Worm (Caenorhabditis elegans) whole organism, L3 larva: ENCODE measurements around the gene fkh-7.

Source experiments
- R02D3.7 ChIP-seq: fragments of 150-350 bp; optimal IDR thresholded peaks from 2 replicates; lab custom pipeline; 2014; ENCODE audit warnings: missing biosample characterization, missing genetic modification characterization
- ZK546.5 ChIP-seq: sonication (generic microtip); optimal IDR thresholded peaks from 2 replicates; lab custom pipeline; 2017; ENCODE audit warnings: missing biosample characterization, missing genetic modification characterization
- ama-1 ChIP-seq: fragments of 150-350 bp; optimal IDR thresholded peaks from 2 replicates; lab custom pipeline; 2018
- ceh-16 ChIP-seq: sonication (generic microtip); optimal IDR thresholded peaks from 2 replicates; lab custom pipeline; 2017; ENCODE audit warnings: missing biosample characterization, missing genetic modification characterization
- ceh-28 ChIP-seq: fragments of 150-350 bp; optimal IDR thresholded peaks from 2 replicates; lab custom pipeline; 2014; ENCODE audit warnings: missing biosample characterization, missing genetic modification reagents, missing genetic modification characterization
- ceh-9 ChIP-seq: sonication (generic microtip); optimal IDR thresholded peaks from 2 replicates; lab custom pipeline; 2018; ENCODE audit warnings: missing biosample characterization, missing genetic modification characterization
- daf-12 ChIP-seq: fragments of 150-350 bp; optimal IDR thresholded peaks from 2 replicates; lab custom pipeline; 2014; ENCODE audit warnings: missing biosample characterization, missing genetic modification reagents, missing genetic modification characterization
- egl-27 ChIP-seq: sonication (generic microtip); optimal IDR thresholded peaks from 4 replicates; lab custom pipeline; 2017; ENCODE audit warnings: missing biosample characterization, missing genetic modification reagents, missing genetic modification characterization
- egl-5 ChIP-seq: fragments of 150-350 bp; optimal IDR thresholded peaks from 2 replicates; lab custom pipeline; 2017; ENCODE audit warnings: missing biosample characterization, missing genetic modification reagents, missing genetic modification characterization, inconsistent platforms
- elt-1 ChIP-seq: fragments of 150-350 bp; optimal IDR thresholded peaks from 2 replicates; lab custom pipeline; 2014; ENCODE audit warnings: missing biosample characterization, missing genetic modification characterization
- fkh-2 ChIP-seq: fragments of 150-350 bp; optimal IDR thresholded peaks from 2 replicates; lab custom pipeline; 2014; ENCODE audit warnings: missing biosample characterization, missing genetic modification reagents, missing genetic modification characterization
- fos-1 ChIP-seq: fragments of 150-350 bp; optimal IDR thresholded peaks from 2 replicates; lab custom pipeline; 2014; ENCODE audit warnings: missing biosample characterization, missing genetic modification characterization
- hmg-11 ChIP-seq: sonication (generic microtip); optimal IDR thresholded peaks from 2 replicates; lab custom pipeline; 2016; ENCODE audit warnings: missing genetic modification characterization, missing compliant biosample characterization
- jun-1 ChIP-seq: fragments of 150-350 bp; optimal IDR thresholded peaks from 2 replicates; lab custom pipeline; 2014; ENCODE audit warnings: missing biosample characterization, missing genetic modification reagents, missing genetic modification characterization
- lin-15B ChIP-seq: fragments of 150-350 bp; optimal IDR thresholded peaks from 2 replicates; lab custom pipeline; 2014; ENCODE audit warnings: missing biosample characterization, missing genetic modification characterization
- lin-39 ChIP-seq: fragments of 150-350 bp; optimal IDR thresholded peaks from 2 replicates; lab custom pipeline; 2018; ENCODE audit warnings: missing biosample characterization, missing genetic modification reagents, missing genetic modification characterization
- lsy-12 ChIP-seq: sonication (generic microtip); optimal IDR thresholded peaks from 2 replicates; lab custom pipeline; 2016; ENCODE audit warnings: mild to moderate bottlenecking, missing genetic modification characterization, missing compliant biosample characterization
- mdl-1 ChIP-seq: fragments of 150-350 bp; optimal IDR thresholded peaks from 2 replicates; lab custom pipeline; 2014; ENCODE audit warnings: missing biosample characterization, missing genetic modification characterization
- nfya-1 ChIP-seq: sonication (generic microtip); optimal IDR thresholded peaks from 2 replicates; lab custom pipeline; 2017; ENCODE audit warnings: missing genetic modification characterization, mild to moderate bottlenecking, missing compliant biosample characterization, antibody characterized with exemption, moderate library complexity; ENCODE audit not compliant: insufficient read depth
- nhr-23 ChIP-seq: fragments of 150-350 bp; optimal IDR thresholded peaks from 2 replicates; lab custom pipeline; 2014; ENCODE audit warnings: missing biosample characterization, missing genetic modification reagents, missing genetic modification characterization
- nhr-25 ChIP-seq: sonication (generic microtip); optimal IDR thresholded peaks from 2 replicates; lab custom pipeline; 2017; ENCODE audit warnings: missing biosample characterization, missing genetic modification characterization
- nhr-43 ChIP-seq: sonication (generic microtip); optimal IDR thresholded peaks from 2 replicates; lab custom pipeline; 2016; ENCODE audit warnings: mild to moderate bottlenecking, missing genetic modification characterization, missing compliant biosample characterization; ENCODE audit not compliant: poor library complexity, severe bottlenecking
- nhr-76 ChIP-seq: fragments of 150-350 bp; sonication (generic microtip); optimal IDR thresholded peaks from 5 replicates; lab custom pipeline; 2014; ENCODE audit warnings: missing biosample characterization, missing genetic modification characterization
- nhr-77 ChIP-seq: fragments of 150-350 bp; optimal IDR thresholded peaks from 2 replicates; lab custom pipeline; 2014; ENCODE audit warnings: missing biosample characterization, missing genetic modification characterization
- pha-4 ChIP-seq: fragments of 150-350 bp; optimal IDR thresholded peaks from 2 replicates; lab custom pipeline; 2014; ENCODE audit warnings: missing biosample characterization, missing genetic modification reagents, missing genetic modification characterization
- pqm-1 ChIP-seq: fragments of 150-350 bp; optimal IDR thresholded peaks from 2 replicates; lab custom pipeline; 2017; ENCODE audit warnings: missing biosample characterization, missing genetic modification characterization, inconsistent platforms
- snpc-4 ChIP-seq: fragments of 150-350 bp; optimal IDR thresholded peaks from 2 replicates; lab custom pipeline; 2014; ENCODE audit warnings: missing biosample characterization, missing genetic modification characterization
- unc-62 ChIP-seq: fragments of 150-350 bp; sonication (generic microtip); optimal IDR thresholded peaks from 4 replicates; lab custom pipeline; 2014; ENCODE audit warnings: missing biosample characterization, missing genetic modification reagents, missing genetic modification characterization
- zag-1 ChIP-seq: fragments of 150-350 bp; optimal IDR thresholded peaks from 2 replicates; lab custom pipeline; 2014; ENCODE audit warnings: missing biosample characterization, missing genetic modification characterization
- ztf-11 ChIP-seq: fragments of 150-350 bp; optimal IDR thresholded peaks from 2 replicates; lab custom pipeline; 2014; ENCODE audit warnings: missing biosample characterization, missing genetic modification characterization
- ztf-4 ChIP-seq: fragments of 150-350 bp; optimal IDR thresholded peaks from 2 replicates; lab custom pipeline; 2014; ENCODE audit warnings: missing biosample characterization, missing genetic modification characterization

The fkh-7 gene

DNA sequence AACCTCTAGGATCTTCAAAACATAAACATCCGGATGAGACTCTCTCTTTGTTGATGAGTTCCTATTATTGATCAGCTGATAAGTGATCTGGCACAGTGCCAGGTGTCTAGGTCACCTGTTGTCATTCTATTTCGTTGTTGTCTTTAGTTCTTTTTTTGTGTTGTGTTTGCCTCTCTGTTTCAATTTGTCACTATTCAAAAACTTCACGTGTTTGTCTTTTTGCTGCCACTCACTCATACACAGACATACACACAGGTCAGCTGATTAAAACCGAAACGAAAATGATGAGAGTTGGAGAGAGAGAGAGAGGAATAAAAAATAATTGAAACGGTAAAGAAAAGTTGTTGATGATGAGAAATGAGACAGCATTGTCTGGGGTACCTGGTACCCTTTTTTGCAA, 6.7 kb downstream of the fkh-7 start (continued):
- no peak for TF ChIP-seq ztf-4 (tag; lab: Kevin White, UChicago)
- TF ChIP-seq pha-4 (tag; lab: Kevin White, UChicago), result peak; percentile 99

DNA sequence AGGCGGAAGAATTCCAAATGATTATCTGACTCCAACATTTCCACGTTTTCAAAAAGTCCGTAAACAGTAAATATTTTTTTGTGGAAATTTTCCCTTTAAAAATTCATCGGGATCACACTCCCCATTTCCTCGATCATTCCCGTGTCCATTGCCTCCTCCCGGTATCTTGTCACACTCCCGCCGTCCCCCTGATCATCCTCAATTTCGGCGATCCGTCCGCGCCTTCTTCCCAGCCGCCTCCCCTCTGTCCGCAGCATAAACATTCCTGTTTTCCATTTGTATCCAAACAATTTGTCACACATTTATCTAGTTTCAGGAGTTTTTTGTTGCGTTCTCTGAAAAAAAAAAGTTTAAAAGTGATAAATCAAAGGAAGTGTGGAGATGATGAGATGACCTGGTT, 8.5 kb downstream of the fkh-7 start:
- TF ChIP-seq nhr-43 (peak; percentile 4), ceh-9 (tag; lab: Kevin White, UChicago) (no peak)

- TF ChIP-seq pha-4 (tag; lab: Kevin White, UChicago) (peak; percentile 100), pqm-1 (tag; lab: Kevin White, UChicago) (no peak), nfya-1 (tag; lab: Kevin White, UChicago) (peak; percentile 71), nhr-43 (peak; percentile 51), daf-12 (no peak), egl-27 (peak; percentile 55), nhr-23 (tag; lab: Kevin White, UChicago) (peak; percentile 53), lin-15B (peak; percentile 24), ceh-28 (tag; lab: Kevin White, UChicago) (peak; percentile 16), fkh-2 (peak; percentile 98), ceh-16 (tag; lab: Kevin White, UChicago) (no peak), elt-1 (tag; lab: Kevin White, UChicago) (peak; percentile 15), hmg-11 (tag; lab: Kevin White, UChicago) (peak; percentile 38), egl-5 (tag; lab: Kevin White, UChicago) (peak; percentile 68), jun-1 (peak; percentile 30), R02D3.7 (tag; lab: Kevin White, UChicago) (no peak), ZK546.5 (no peak), mdl-1 (tag; lab: Kevin White, UChicago) (no peak), snpc-4 (tag; lab: Kevin White, UChicago) (peak; percentile 30), unc-62 (GFP tag; lab: Kevin White, UChicago) (peak; percentile 75), ama-1 (lab: Kevin White, UChicago) (peak; percentile 75), nhr-77 (tag; lab: Kevin White, UChicago) (no peak), lsy-12 (tag; lab: Kevin White, UChicago) (peak; percentile 0), lin-39 (tag; lab: Kevin White, UChicago) (peak; percentile 83), nhr-25 (tag; lab: Kevin White, UChicago) (peak; percentile 80), zag-1 (tag; lab: Kevin White, UChicago) (no peak)
These were observed 9.3 kb downstream of the fkh-7 start for ce11 chrIV:5593804-5594214.

- TF ChIP-seq ztf-4 (tag; lab: Kevin White, UChicago), result no peak
- no peak for TF ChIP-seq nhr-76 (tag; lab: Kevin White, UChicago)
- no peak for TF ChIP-seq ceh-28 (tag; lab: Kevin White, UChicago)
- TF ChIP-seq ztf-11 (tag; lab: Kevin White, UChicago), result no peak
These were observed 11.1 kb downstream of the fkh-7 start for ce11 chrIV:5595567-5595966.

DNA sequence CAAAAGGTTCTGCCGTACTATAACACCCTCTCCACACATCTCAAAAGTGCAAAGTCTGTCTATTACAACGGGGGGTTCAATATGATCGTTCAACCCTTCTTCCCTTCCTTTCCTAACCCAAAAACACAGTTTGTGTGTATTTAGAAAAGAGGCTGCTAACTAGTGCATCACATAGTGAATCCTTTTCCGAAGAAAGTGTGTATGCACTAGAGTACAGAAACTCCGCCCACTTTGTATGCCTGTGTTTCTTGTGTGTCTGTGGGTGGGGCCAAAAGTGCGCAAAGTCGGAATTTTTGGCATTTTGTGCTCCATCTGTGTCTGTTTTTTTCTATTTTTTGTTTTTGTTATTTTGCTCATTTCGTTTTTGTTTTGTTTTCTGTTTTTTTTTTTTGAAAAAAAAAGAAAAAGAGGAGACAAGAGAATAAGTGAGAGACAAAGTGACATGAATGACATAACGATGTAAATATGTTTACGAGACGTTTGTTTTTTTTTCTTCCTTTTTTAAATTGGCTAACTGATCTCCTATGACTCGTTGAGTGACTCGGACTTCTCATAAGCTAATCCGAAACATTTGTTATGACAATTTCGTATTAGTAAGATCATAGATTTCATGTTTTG, 14.1 kb downstream of the fkh-7 start:
- TF ChIP-seq ama-1 (lab: Kevin White, UChicago), result peak; percentile 49
- TF ChIP-seq pha-4 (tag; lab: Kevin White, UChicago), result peak; percentile 54
- TF ChIP-seq nhr-43, result peak; percentile 16
- no peak for TF ChIP-seq nhr-25 (tag; lab: Kevin White, UChicago)
- TF ChIP-seq egl-5 (tag; lab: Kevin White, UChicago), result no peak

DNA sequence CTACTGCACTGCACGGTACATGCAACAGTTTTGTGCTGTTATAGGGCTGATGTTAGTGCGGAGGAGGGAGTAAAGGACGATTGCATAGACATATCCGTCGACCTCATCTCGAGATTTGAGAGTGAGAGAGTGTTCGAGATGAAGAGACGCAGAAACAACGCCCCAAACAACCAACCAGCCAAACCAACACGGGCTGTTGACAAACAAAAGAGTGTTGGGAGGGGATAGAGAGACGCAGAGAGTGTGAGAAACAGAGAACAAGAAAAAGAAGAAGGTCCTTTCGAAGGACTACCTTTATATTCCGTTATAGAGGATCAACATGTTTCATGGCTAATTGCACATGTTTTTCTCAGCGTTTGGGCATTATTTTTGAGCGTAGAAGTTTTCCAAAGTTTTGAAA, 15.8 kb downstream of the fkh-7 start:
- no peak for TF ChIP-seq fos-1
- TF ChIP-seq hmg-11 (tag; lab: Kevin White, UChicago), result peak; percentile 58
- peak; percentile 51 for TF ChIP-seq nhr-43
- TF ChIP-seq ceh-16 (tag; lab: Kevin White, UChicago), result no peak
- TF ChIP-seq unc-62 (GFP tag; lab: Kevin White, UChicago), result no peak
- peak; percentile 89 for TF ChIP-seq pha-4 (tag; lab: Kevin White, UChicago)
- peak; percentile 47 for TF ChIP-seq lin-39 (tag; lab: Kevin White, UChicago)
- TF ChIP-seq nfya-1 (tag; lab: Kevin White, UChicago), result peak; percentile 58
- TF ChIP-seq, all 47 proteins: peak for 5
